Worm (Caenorhabditis elegans): Measurements from ENCODE around the gene ugt-10.

ugt-10 gene

DNA sequence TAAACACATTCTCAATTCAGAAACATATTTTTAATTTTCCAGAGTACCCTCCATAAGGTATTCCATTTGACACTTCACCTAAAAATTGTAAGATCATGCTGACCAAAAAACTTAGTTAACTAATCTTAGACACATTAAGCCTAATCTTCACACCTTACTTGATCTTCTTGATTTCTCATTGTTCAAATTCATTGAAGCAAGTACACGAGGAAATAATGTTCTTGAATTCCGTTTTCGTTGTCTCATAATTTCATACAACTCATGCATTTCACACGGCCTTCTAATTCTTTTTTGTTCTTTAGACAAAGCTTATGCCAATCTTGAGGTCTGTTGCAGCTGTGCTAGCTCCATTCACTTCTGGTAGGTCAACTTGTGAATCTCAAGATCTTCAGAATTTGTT lies 27.9 kb downstream of the ugt-10 start, which contains the start of gene srd-33:
TSS of gene srd-33 (plus strand) at position 301 of the 400 bp plus-strand sequence.
- no peak for TF ChIP-seq sem-2 (GFP tag; optimal IDR thresholded peaks at IDR 0.05)
- TF ChIP-seq pha-4 (tag; optimal IDR thresholded peaks at IDR 0.05): no peak
- no peak for TF ChIP-seq nhr-2 (tag; optimal IDR thresholded peaks at IDR 0.05)
- TF ChIP-seq elt-1 (tag; optimal IDR thresholded peaks at IDR 0.05; ENCODE audit: borderline replicate concordance, insufficient read depth): no peak
- TF ChIP-seq lin-13 (tag; optimal IDR thresholded peaks at IDR 0.05): no peak
- no peak for TF ChIP-seq nhr-12 (tag; optimal IDR thresholded peaks at IDR 0.05)
- TF ChIP-seq M03D4.4 (tag; optimal IDR thresholded peaks at IDR 0.05): no peak
- no peak for TF ChIP-seq bed-3 (GFP tag; optimal IDR thresholded peaks at IDR 0.05)
- no peak for TF ChIP-seq drap-1 (GFP tag; optimal IDR thresholded peaks at IDR 0.05)
- no peak for TF ChIP-seq lsy-2 (tag; optimal IDR thresholded peaks at IDR 0.05)
- TF ChIP-seq unc-120 (tag; optimal IDR thresholded peaks at IDR 0.05; ENCODE audit: poor library complexity, severe bottlenecking): no peak
- TF ChIP-seq hlh-1 (tag; optimal IDR thresholded peaks at IDR 0.05): no peak
- no peak for TF ChIP-seq elt-3 (tag; optimal IDR thresholded peaks at IDR 0.05)
- no peak for TF ChIP-seq unc-39 (tag; optimal IDR thresholded peaks at IDR 0.05)
- TF ChIP-seq flh-1 (GFP tag; optimal IDR thresholded peaks at IDR 0.05): no peak
- no peak for TF ChIP-seq ztf-11 (tag; optimal IDR thresholded peaks at IDR 0.05)
- no peak for TF ChIP-seq nhr-237 (tag; optimal IDR thresholded peaks at IDR 0.05)
- no peak for TF ChIP-seq cnd-1 (tag; optimal IDR thresholded peaks at IDR 0.05)

DNA sequence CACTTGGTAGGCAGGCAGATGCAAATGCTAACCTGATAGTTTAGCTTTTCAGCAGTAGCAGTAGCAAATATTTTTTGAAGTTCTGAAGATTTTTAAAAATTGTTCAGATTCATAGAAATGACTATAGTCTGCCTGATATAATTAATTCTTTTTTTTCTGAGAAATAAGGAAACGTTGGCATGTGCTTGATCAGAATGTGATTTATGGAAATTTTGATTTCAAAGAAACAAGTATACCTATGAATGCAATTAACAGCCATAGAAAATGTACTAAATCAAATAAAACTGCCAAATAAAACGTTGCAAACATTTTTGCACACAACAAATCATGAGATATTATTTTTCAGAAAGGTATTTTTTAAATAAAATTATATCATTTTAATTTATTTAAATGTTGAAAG lies 29.3 kb downstream of the ugt-10 start:
- TF ChIP-seq nhr-28 (tag; optimal IDR thresholded peaks at IDR 0.05) (no peak), snpc-4 (tag; optimal IDR thresholded peaks at IDR 0.05) (no peak), tbx-8 (GFP tag; optimal IDR thresholded peaks at IDR 0.05) (no peak), lsy-2 (tag; optimal IDR thresholded peaks at IDR 0.05) (no peak), ceh-39 (tag; optimal IDR thresholded peaks at IDR 0.05) (no peak), nhr-76 (tag; optimal IDR thresholded peaks at IDR 0.05) (no peak), ham-2 (GFP tag; optimal IDR thresholded peaks at IDR 0.05) (no peak), drap-1 (GFP tag; optimal IDR thresholded peaks at IDR 0.05) (no peak), bed-3 (GFP tag; optimal IDR thresholded peaks at IDR 0.05) (no peak), nhr-12 (tag; optimal IDR thresholded peaks at IDR 0.05) (no peak), sem-2 (GFP tag; optimal IDR thresholded peaks at IDR 0.05) (no peak), unc-120 (tag; optimal IDR thresholded peaks at IDR 0.05; ENCODE audit: poor library complexity, severe bottlenecking) (no peak), elt-1 (tag; optimal IDR thresholded peaks at IDR 0.05; ENCODE audit: borderline replicate concordance, insufficient read depth) (no peak)

DNA sequence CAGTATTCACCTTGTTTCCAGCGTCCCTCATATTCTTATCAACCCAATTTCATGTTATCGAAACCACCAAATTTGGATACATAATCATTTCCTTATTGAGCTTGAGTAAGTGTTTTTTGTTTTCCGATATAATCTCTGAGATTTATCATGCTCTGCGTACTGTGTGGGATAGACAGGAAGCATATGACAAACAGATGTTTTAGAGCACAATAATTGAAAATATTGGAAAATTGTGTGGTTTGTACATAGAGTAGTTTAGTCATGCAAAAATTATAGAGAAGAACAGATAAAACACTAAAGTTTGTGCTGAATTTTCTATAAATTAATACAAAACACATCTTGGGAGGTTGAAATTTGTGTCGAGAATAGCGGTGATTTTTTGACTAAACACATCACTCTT lies 31.2 kb downstream of the ugt-10 start:
- no peak for TF ChIP-seq bed-3 (GFP tag; optimal IDR thresholded peaks at IDR 0.05)

DNA sequence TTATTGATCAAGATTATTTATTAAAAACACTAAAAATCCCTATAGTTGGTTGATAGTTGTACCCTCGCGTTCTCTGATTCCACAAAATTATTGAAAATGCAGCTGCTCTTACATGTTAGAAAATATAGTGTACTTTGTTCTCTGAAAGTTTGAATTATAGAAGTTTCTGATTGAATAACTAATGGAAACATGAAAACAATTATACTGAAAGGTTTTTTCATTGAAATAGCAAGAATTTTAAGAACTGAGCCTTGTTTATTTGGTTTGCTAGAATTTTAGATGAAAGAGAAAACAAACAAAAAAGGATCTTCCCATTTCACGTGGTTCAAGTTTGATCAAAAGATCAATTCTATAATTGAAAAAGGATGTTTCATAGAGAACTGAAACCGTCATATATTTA lies 32.4 kb downstream of the ugt-10 start:
- TF ChIP-seq ces-1 (GFP tag; optimal IDR thresholded peaks at IDR 0.05): no peak
- TF ChIP-seq M03D4.4 (tag; optimal IDR thresholded peaks at IDR 0.05): no peak
- TF ChIP-seq ham-2 (GFP tag; optimal IDR thresholded peaks at IDR 0.05): no peak
- TF ChIP-seq mls-2 (tag; optimal IDR thresholded peaks at IDR 0.05): no peak
- no peak for TF ChIP-seq drap-1 (GFP tag; optimal IDR thresholded peaks at IDR 0.05)
- TF ChIP-seq ztf-11 (tag; optimal IDR thresholded peaks at IDR 0.05): no peak
- TF ChIP-seq bed-3 (GFP tag; optimal IDR thresholded peaks at IDR 0.05): no peak
- TF ChIP-seq mab-5 (tag; optimal IDR thresholded peaks at IDR 0.05): no peak
- TF ChIP-seq blmp-1 (tag; optimal IDR thresholded peaks at IDR 0.05): no peak
- TF ChIP-seq nhr-237 (tag; optimal IDR thresholded peaks at IDR 0.05): no peak
- no peak for TF ChIP-seq elt-1 (tag; optimal IDR thresholded peaks at IDR 0.05; ENCODE audit: borderline replicate concordance, insufficient read depth)
- TF ChIP-seq flh-1 (GFP tag; optimal IDR thresholded peaks at IDR 0.05): no peak
- TF ChIP-seq nhr-2 (tag; optimal IDR thresholded peaks at IDR 0.05): no peak
- TF ChIP-seq elt-3 (tag; optimal IDR thresholded peaks at IDR 0.05): no peak
- no peak for TF ChIP-seq mep-1 (tag; optimal IDR thresholded peaks at IDR 0.05)
- no peak for TF ChIP-seq nhr-76 (tag; optimal IDR thresholded peaks at IDR 0.05)
- no peak for TF ChIP-seq nhr-28 (tag; optimal IDR thresholded peaks at IDR 0.05)
- TF ChIP-seq nhr-12 (tag; optimal IDR thresholded peaks at IDR 0.05): no peak
- no peak for TF ChIP-seq sptf-1 (tag; optimal IDR thresholded peaks at IDR 0.05)

DNA sequence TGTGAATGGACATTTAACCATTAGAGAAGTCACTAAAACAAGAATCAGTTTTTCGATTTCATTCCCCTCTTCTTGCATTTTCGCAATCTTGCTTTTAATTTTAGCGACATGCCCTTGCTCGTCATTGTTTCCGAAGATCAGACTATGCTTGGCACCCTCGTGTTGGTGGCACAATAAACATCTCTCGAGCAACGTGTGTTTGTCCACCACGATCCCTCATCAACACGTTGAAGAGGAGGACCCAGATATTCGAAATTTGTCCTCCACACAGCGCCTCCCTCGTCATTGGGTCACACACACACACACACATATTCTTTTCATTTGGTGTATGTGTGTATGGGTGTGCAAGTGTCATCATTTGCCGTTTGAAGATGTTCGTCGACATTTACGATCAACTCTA lies 34.6 kb downstream of the ugt-10 start, which contains the start of gene srd-32:
TSS of gene srd-32 (plus strand) at position 301 of the 400 bp plus-strand sequence.
- TF ChIP-seq M03D4.4 (tag; optimal IDR thresholded peaks at IDR 0.05) (no peak), cnd-1 (tag; optimal IDR thresholded peaks at IDR 0.05) (no peak), ceh-39 (tag; optimal IDR thresholded peaks at IDR 0.05) (no peak), lsy-2 (tag; optimal IDR thresholded peaks at IDR 0.05) (no peak), nhr-237 (tag; optimal IDR thresholded peaks at IDR 0.05) (no peak), unc-39 (tag; optimal IDR thresholded peaks at IDR 0.05) (no peak), unc-62 (GFP tag; optimal IDR thresholded peaks at IDR 0.05) (no peak), drap-1 (GFP tag; optimal IDR thresholded peaks at IDR 0.05) (no peak), blmp-1 (tag; optimal IDR thresholded peaks at IDR 0.05) (no peak), mab-5 (tag; optimal IDR thresholded peaks at IDR 0.05) (no peak), elt-3 (tag; optimal IDR thresholded peaks at IDR 0.05) (no peak), sem-2 (GFP tag; optimal IDR thresholded peaks at IDR 0.05) (no peak), unc-120 (tag; optimal IDR thresholded peaks at IDR 0.05; ENCODE audit: poor library complexity, severe bottlenecking) (no peak), zip-8 (tag; optimal IDR thresholded peaks at IDR 0.05) (no peak), flh-1 (GFP tag; optimal IDR thresholded peaks at IDR 0.05) (no peak), lin-13 (tag; optimal IDR thresholded peaks at IDR 0.05) (no peak), ztf-11 (tag; optimal IDR thresholded peaks at IDR 0.05) (no peak), mls-2 (tag; optimal IDR thresholded peaks at IDR 0.05) (no peak), nhr-28 (tag; optimal IDR thresholded peaks at IDR 0.05) (no peak)

Measured in whole organism, mixed stage, embryonic.